Worm (Caenorhabditis elegans) whole organism, mixed stage, embryonic: ENCODE data around the gene T10B9.14.

Experiments
- M03D4.4 ChIP-seq: sonication (generic microtip); optimal IDR thresholded peaks from 2 replicates; lab custom pipeline; 2017; ENCODE audit warnings: mild to moderate bottlenecking, missing genetic modification characterization, missing compliant biosample characterization
- bed-3 ChIP-seq: fragments of 200-800 bp; sonication (Bioruptor generic); optimal IDR thresholded peaks from 3 replicates; lab custom pipeline; 2018; ENCODE audit warnings: mild to moderate bottlenecking, missing genetic modification characterization, moderate library complexity, missing compliant biosample characterization
- blmp-1 ChIP-seq: fragments of 150-350 bp; optimal IDR thresholded peaks from 2 replicates; lab custom pipeline; 2014; ENCODE audit warnings: missing biosample characterization, missing genetic modification characterization
- ceh-39 ChIP-seq: fragments of 150-350 bp; optimal IDR thresholded peaks from 2 replicates; lab custom pipeline; 2014; ENCODE audit warnings: missing biosample characterization, missing genetic modification characterization
- ceh-43 ChIP-seq: fragments of 200-800 bp; sonication (Bioruptor generic); optimal IDR thresholded peaks from 2 replicates; lab custom pipeline; 2018; ENCODE audit warnings: mild to moderate bottlenecking, missing genetic modification characterization, moderate library complexity, missing compliant biosample characterization
- ceh-83 ChIP-seq: fragments of 200-800 bp; sonication (Bioruptor generic); optimal IDR thresholded peaks from 2 replicates; lab custom pipeline; 2018; ENCODE audit warnings: mild to moderate bottlenecking, missing genetic modification characterization, missing compliant biosample characterization
- ces-1 ChIP-seq: fragments of 150-350 bp; optimal IDR thresholded peaks from 2 replicates; lab custom pipeline; 2014; ENCODE audit warnings: missing biosample characterization, missing genetic modification reagents, missing genetic modification characterization
- cnd-1 ChIP-seq: fragments of 200-800 bp; sonication (Bioruptor generic); optimal IDR thresholded peaks from 2 replicates; lab custom pipeline; 2018; ENCODE audit warnings: mild to moderate bottlenecking, missing genetic modification characterization, missing compliant biosample characterization
- drap-1 ChIP-seq: fragments of 200-800 bp; sonication (Bioruptor generic); optimal IDR thresholded peaks from 3 replicates; lab custom pipeline; 2018; ENCODE audit warnings: mild to moderate bottlenecking, missing genetic modification characterization, missing compliant biosample characterization
- elt-1 ChIP-seq: sonication (generic microtip); optimal IDR thresholded peaks from 2 replicates; lab custom pipeline; 2017; ENCODE audit warnings: missing genetic modification characterization, mild to moderate bottlenecking, missing compliant biosample characterization, antibody characterized with exemption, moderate library complexity, borderline replicate concordance; ENCODE audit not compliant: insufficient read depth
- elt-3 ChIP-seq: fragments of 150-350 bp; optimal IDR thresholded peaks from 2 replicates; lab custom pipeline; 2014; ENCODE audit warnings: missing biosample characterization, missing genetic modification characterization
- flh-1 ChIP-seq: fragments of 200-800 bp; sonication (Bioruptor generic); optimal IDR thresholded peaks from 2 replicates; lab custom pipeline; 2018; ENCODE audit warnings: mild to moderate bottlenecking, missing genetic modification characterization, moderate library complexity, missing compliant biosample characterization
- ham-2 ChIP-seq: fragments of 200-800 bp; sonication (Bioruptor generic); optimal IDR thresholded peaks from 2 replicates; lab custom pipeline; 2018; ENCODE audit warnings: mild to moderate bottlenecking, missing genetic modification characterization, missing compliant biosample characterization
- hlh-1 ChIP-seq: fragments of 150-350 bp; optimal IDR thresholded peaks from 2 replicates; lab custom pipeline; 2014; ENCODE audit warnings: missing biosample characterization, missing genetic modification reagents, missing genetic modification characterization
- lin-13 ChIP-seq: fragments of 150-350 bp; optimal IDR thresholded peaks from 2 replicates; lab custom pipeline; 2014; ENCODE audit warnings: missing biosample characterization, missing genetic modification characterization
- lin-32 ChIP-seq: fragments of 200-800 bp; sonication (Bioruptor generic); optimal IDR thresholded peaks from 2 replicates; lab custom pipeline; 2018; ENCODE audit warnings: mild to moderate bottlenecking, missing genetic modification characterization, missing compliant biosample characterization
- lsy-2 ChIP-seq: fragments of 150-350 bp; optimal IDR thresholded peaks from 2 replicates; lab custom pipeline; 2014; ENCODE audit warnings: missing biosample characterization, missing genetic modification characterization
- mab-5 ChIP-seq: fragments of 150-350 bp; optimal IDR thresholded peaks from 2 replicates; lab custom pipeline; 2014; ENCODE audit warnings: missing biosample characterization, missing genetic modification characterization
- mep-1 ChIP-seq: fragments of 150-350 bp; optimal IDR thresholded peaks from 2 replicates; lab custom pipeline; 2017; ENCODE audit warnings: missing biosample characterization, missing genetic modification reagents, missing genetic modification characterization, inconsistent platforms
- mls-2 ChIP-seq: sonication (generic microtip); optimal IDR thresholded peaks from 2 replicates; lab custom pipeline; 2016; ENCODE audit warnings: mild to moderate bottlenecking, missing genetic modification characterization, moderate library complexity, missing compliant biosample characterization
- nhr-12 ChIP-seq: fragments of 150-350 bp; optimal IDR thresholded peaks from 2 replicates; lab custom pipeline; 2014; ENCODE audit warnings: missing biosample characterization, missing genetic modification characterization
- nhr-2 ChIP-seq: fragments of 150-350 bp; optimal IDR thresholded peaks from 2 replicates; lab custom pipeline; 2014; ENCODE audit warnings: missing biosample characterization, missing genetic modification characterization
- nhr-237 ChIP-seq: fragments of 150-350 bp; optimal IDR thresholded peaks from 2 replicates; lab custom pipeline; 2014; ENCODE audit warnings: missing biosample characterization, missing genetic modification characterization
- nhr-28 ChIP-seq: fragments of 150-350 bp; optimal IDR thresholded peaks from 2 replicates; lab custom pipeline; 2014; ENCODE audit warnings: missing biosample characterization, missing genetic modification characterization
- nhr-76 ChIP-seq: sonication (generic microtip); optimal IDR thresholded peaks from 2 replicates; lab custom pipeline; 2017; ENCODE audit warnings: missing biosample characterization, missing genetic modification characterization
- pha-4 ChIP-seq: fragments of 150-350 bp; optimal IDR thresholded peaks from 2 replicates; lab custom pipeline; 2018; ENCODE audit warnings: missing biosample characterization, missing genetic modification reagents, missing genetic modification characterization
- sem-2 ChIP-seq: fragments of 200-800 bp; sonication (Bioruptor generic); optimal IDR thresholded peaks from 2 replicates; lab custom pipeline; 2018; ENCODE audit warnings: mild to moderate bottlenecking, missing genetic modification characterization, missing compliant biosample characterization
- snpc-4 ChIP-seq: fragments of 150-350 bp; optimal IDR thresholded peaks from 2 replicates; lab custom pipeline; 2014; ENCODE audit warnings: missing biosample characterization, missing genetic modification characterization
- sptf-1 ChIP-seq: sonication (generic microtip); optimal IDR thresholded peaks from 2 replicates; lab custom pipeline; 2017; ENCODE audit warnings: mild to moderate bottlenecking, missing genetic modification characterization, moderate library complexity, missing compliant biosample characterization
- tbx-8 ChIP-seq: fragments of 200-800 bp; sonication (Bioruptor generic); optimal IDR thresholded peaks from 2 replicates; lab custom pipeline; 2018; ENCODE audit warnings: mild to moderate bottlenecking, missing genetic modification characterization, moderate library complexity, missing compliant biosample characterization
- unc-120 ChIP-seq: sonication (generic microtip); optimal IDR thresholded peaks from 2 replicates; lab custom pipeline; 2017; ENCODE audit warnings: missing genetic modification characterization, missing compliant biosample characterization; ENCODE audit not compliant: poor library complexity, severe bottlenecking
- unc-39 ChIP-seq: fragments of 150-350 bp; optimal IDR thresholded peaks from 2 replicates; lab custom pipeline; 2014; ENCODE audit warnings: missing biosample characterization, missing genetic modification characterization
- unc-62 ChIP-seq: fragments of 150-350 bp; optimal IDR thresholded peaks from 2 replicates; lab custom pipeline; 2014; ENCODE audit warnings: missing biosample characterization, missing genetic modification reagents, missing genetic modification characterization
- zip-8 ChIP-seq: fragments of 150-350 bp; optimal IDR thresholded peaks from 2 replicates; lab custom pipeline; 2014; ENCODE audit warnings: missing biosample characterization, missing genetic modification characterization
- ztf-11 ChIP-seq: fragments of 150-350 bp; optimal IDR thresholded peaks from 2 replicates; lab custom pipeline; 2014; ENCODE audit warnings: missing biosample characterization, missing genetic modification characterization

Gene T10B9.14

DNA sequence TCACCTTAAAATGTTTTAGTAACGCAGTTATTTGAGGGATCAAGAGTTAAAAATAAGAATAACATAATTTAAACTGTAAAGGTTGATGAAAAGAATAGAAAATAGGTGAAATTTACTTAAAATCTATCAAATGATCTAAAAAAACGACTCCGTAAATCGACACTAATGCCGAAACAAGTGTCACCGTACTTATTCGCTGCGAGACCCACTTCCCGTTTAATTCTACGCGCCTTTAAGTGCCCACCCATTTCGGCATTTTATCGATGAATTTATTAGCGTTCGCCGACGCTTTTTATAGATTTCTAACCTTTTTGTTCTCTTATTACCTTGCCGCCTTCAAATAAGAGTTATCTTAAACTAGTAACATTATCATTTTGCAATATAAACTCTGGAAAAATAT lies 36.2 kb downstream of the T10B9.14 start, which contains the start of the genes Y53C12B.1 and nos-3:
Y53C12B.1 (minus strand) TSS at position 10 of the 400 bp plus-strand sequence.
nos-3 (plus strand) TSS at position 248 of the 400 bp plus-strand sequence.
- no peak for TF ChIP-seq cnd-1
- peak; percentile 79 for TF ChIP-seq lin-13 (tag; lab: Kevin White, UChicago)
- TF ChIP-seq mls-2 (tag; lab: Kevin White, UChicago): no peak
- peak; percentile 68 for TF ChIP-seq pha-4 (tag; lab: Kevin White, UChicago)
- no peak for TF ChIP-seq nhr-76 (tag; lab: Kevin White, UChicago)
- TF ChIP-seq tbx-8 (GFP tag; lab: Kevin White, UChicago): no peak
- no peak for TF ChIP-seq drap-1
- peak; percentile 39 for TF ChIP-seq nhr-237 (tag; lab: Kevin White, UChicago)
- no peak for TF ChIP-seq snpc-4 (tag; lab: Kevin White, UChicago)
- no peak for TF ChIP-seq unc-39
- TF ChIP-seq ztf-11: no peak
- peak; percentile 66 for TF ChIP-seq mep-1 (tag; lab: Kevin White, UChicago)
- TF ChIP-seq ham-2: no peak
- no peak for TF ChIP-seq sem-2 (GFP tag; lab: Kevin White, UChicago)
- no peak for TF ChIP-seq mab-5 (tag; lab: Kevin White, UChicago)
- peak; percentile 25 for TF ChIP-seq hlh-1 (tag; lab: Kevin White, UChicago)
- TF ChIP-seq ceh-39 (tag; lab: Kevin White, UChicago): peak; percentile 81
- no peak for TF ChIP-seq zip-8 (tag; lab: Kevin White, UChicago)
- TF ChIP-seq ceh-43: no peak
- peak; percentile 98 for TF ChIP-seq unc-120 (tag; lab: Kevin White, UChicago)
- no peak for TF ChIP-seq M03D4.4 (tag; lab: Kevin White, UChicago)
- peak; percentile 98 for TF ChIP-seq lsy-2 (tag; lab: Kevin White, UChicago)
- TF ChIP-seq elt-3 (tag; lab: Kevin White, UChicago): no peak
- TF ChIP-seq ceh-83 (GFP tag; lab: Kevin White, UChicago): no peak
- no peak for TF ChIP-seq elt-1 (tag; lab: Kevin White, UChicago)
- TF ChIP-seq lin-32: no peak
- TF ChIP-seq sptf-1 (tag; lab: Kevin White, UChicago): no peak
- TF ChIP-seq nhr-12 (tag; lab: Kevin White, UChicago): no peak
- TF ChIP-seq nhr-28: no peak
- TF ChIP-seq bed-3: no peak
- TF ChIP-seq nhr-2: no peak
- no peak for TF ChIP-seq flh-1 (GFP tag; lab: Kevin White, UChicago)
- TF ChIP-seq ces-1 (GFP tag; lab: Kevin White, UChicago): peak; percentile 91

- TF ChIP-seq ham-2: no peak
- no peak for TF ChIP-seq ceh-39 (tag; lab: Kevin White, UChicago)
- TF ChIP-seq blmp-1: no peak
Observed at ce11 chrII:9742784-9743183, 39.5 kb downstream of the T10B9.14 start, which contains the start of gene pno-1. Gene pno-1, minus strand, starts transcription at chrII:9742884.

DNA sequence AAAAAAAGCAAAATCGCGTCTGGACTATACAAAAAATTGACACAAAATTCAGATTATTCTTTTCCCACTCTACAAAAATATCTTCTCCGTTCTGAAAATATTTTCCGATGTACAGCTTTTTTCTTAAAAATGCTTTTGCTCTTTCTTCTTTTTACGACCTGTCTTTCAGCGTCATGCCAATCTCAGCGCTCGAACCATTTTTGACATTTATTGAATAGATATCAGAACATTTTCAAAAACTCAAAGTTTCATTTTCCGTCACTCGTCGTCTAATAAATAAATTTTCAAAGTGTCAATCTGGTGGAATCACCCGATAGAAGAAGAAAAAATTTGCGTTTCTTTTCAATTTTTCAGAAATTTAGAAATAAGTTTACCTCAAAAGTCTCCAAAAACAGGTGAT lies 40.8 kb downstream of the T10B9.14 start:
- no peak for TF ChIP-seq lin-32
- TF ChIP-seq unc-62 (GFP tag; lab: Kevin White, UChicago): no peak
- no peak for TF ChIP-seq ces-1 (GFP tag; lab: Kevin White, UChicago)
- no peak for TF ChIP-seq lin-13 (tag; lab: Kevin White, UChicago)
- no peak for TF ChIP-seq bed-3
- TF ChIP-seq lsy-2 (tag; lab: Kevin White, UChicago): no peak
- no peak for TF ChIP-seq unc-39
- TF ChIP-seq hlh-1 (tag; lab: Kevin White, UChicago): no peak
- TF ChIP-seq ztf-11: no peak

DNA sequence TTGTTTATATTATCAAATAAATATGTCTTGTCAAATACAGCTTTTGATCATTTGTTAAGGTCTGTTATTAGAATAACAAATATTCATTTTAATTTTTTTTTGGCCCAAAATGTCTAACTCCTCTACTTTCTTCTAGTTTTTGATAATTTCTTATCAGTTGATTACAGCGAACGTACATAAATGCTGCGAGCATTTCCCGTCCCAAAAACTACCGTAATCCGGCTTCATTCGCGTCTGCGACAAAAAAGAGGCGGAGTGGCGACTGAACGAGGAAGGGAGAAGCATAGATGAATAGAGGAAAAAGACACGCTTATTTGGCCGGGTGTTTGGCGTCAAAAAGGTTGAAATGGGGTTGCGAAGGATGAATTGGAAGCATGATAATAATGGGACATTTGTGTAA lies 41.7 kb downstream of the T10B9.14 start:
- no peak for TF ChIP-seq ham-2
- no peak for TF ChIP-seq nhr-76 (tag; lab: Kevin White, UChicago)
- TF ChIP-seq unc-62 (GFP tag; lab: Kevin White, UChicago): no peak
- no peak for TF ChIP-seq nhr-28
- no peak for TF ChIP-seq lin-13 (tag; lab: Kevin White, UChicago)
- no peak for TF ChIP-seq elt-3 (tag; lab: Kevin White, UChicago)
- no peak for TF ChIP-seq cnd-1
- TF ChIP-seq nhr-2: no peak
- no peak for TF ChIP-seq elt-1 (tag; lab: Kevin White, UChicago)
- no peak for TF ChIP-seq mep-1 (tag; lab: Kevin White, UChicago)
- TF ChIP-seq pha-4 (tag; lab: Kevin White, UChicago): no peak
